Worm (Caenorhabditis elegans) whole organism, L1 larva: ENCODE measurements around the gene R148.5.

Experiments
- Y116A8C.19 ChIP-seq: sonication (generic microtip); optimal IDR thresholded peaks from 2 replicates; lab custom pipeline; 2016; ENCODE audit warnings: missing compliant biosample characterization, missing genetic modification characterization, borderline replicate concordance
- aly-2 ChIP-seq: fragments of 150-350 bp; optimal IDR thresholded peaks from 2 replicates; lab custom pipeline; 2014; ENCODE audit warnings: missing biosample characterization, missing genetic modification characterization
- blmp-1 ChIP-seq: fragments of 150-350 bp; optimal IDR thresholded peaks from 2 replicates; lab custom pipeline; 2014; ENCODE audit warnings: missing biosample characterization, missing genetic modification characterization
- ceh-90 ChIP-seq: sonication (generic microtip); optimal IDR thresholded peaks from 2 replicates; lab custom pipeline; 2016; ENCODE audit warnings: missing genetic modification characterization, missing compliant biosample characterization
- dpl-1 ChIP-seq, 3 experiments: fragments of 150-350 bp in 2 of 3; sonication (generic microtip) in 1 of 3; optimal IDR thresholded peaks; 2 replicates each; lab custom pipeline; 2014 to 2017; ENCODE audit warnings: missing biosample characterization in 3 of 3, missing genetic modification characterization in 3 of 3, missing genetic modification reagents in 3 of 3
- dsc-1 ChIP-seq: sonication (generic microtip); optimal IDR thresholded peaks from 2 replicates; lab custom pipeline; 2016; ENCODE audit warnings: mild to moderate bottlenecking, missing genetic modification characterization, missing compliant biosample characterization
- efl-1 ChIP-seq, 4 experiments: fragments of 150-350 bp; optimal IDR thresholded peaks in 3 of 4; peaks in 1 of 4; 1 replicate in 1 of 4; 2 replicates in 3 of 4; lab custom pipeline; 2014; ENCODE audit warnings: missing biosample characterization in 2 of 4, missing genetic modification characterization in 2 of 4, missing genetic modification reagents in 2 of 4
- efl-3 ChIP-seq: fragments of 200-800 bp; sonication (Bioruptor generic); optimal IDR thresholded peaks from 2 replicates; lab custom pipeline; 2018; ENCODE audit warnings: mild to moderate bottlenecking, missing genetic modification characterization, missing compliant biosample characterization
- egl-13 ChIP-seq: sonication (generic microtip); optimal IDR thresholded peaks from 2 replicates; lab custom pipeline; 2016; ENCODE audit warnings: missing genotype, missing genetic modification reagents, missing genetic modification characterization, missing compliant biosample characterization
- elt-2 ChIP-seq: sonication (generic microtip); optimal IDR thresholded peaks from 2 replicates; lab custom pipeline; 2016; ENCODE audit warnings: missing genetic modification characterization, mild to moderate bottlenecking, inconsistent platforms, missing compliant biosample characterization, missing genetic modification reagents
- elt-3 ChIP-seq, 6 experiments: fragments of 150-350 bp in 1 of 6; sonication (generic microtip); optimal IDR thresholded peaks; 2 replicates each; lab custom pipeline; 2017 to 2018; ENCODE audit warnings: missing biosample characterization in 6 of 6, missing genetic modification characterization in 6 of 6, inconsistent platforms in 1 of 6
- ets-5 ChIP-seq: fragments of 200-800 bp; sonication (Bioruptor generic); IDR thresholded peaks from 2 replicates; pipeline ENCODE4 v1.3.6; 2022; ENCODE audit warnings: missing genetic modification characterization, missing compliant biosample characterization
- fkh-10 ChIP-seq: sonication (generic microtip); optimal IDR thresholded peaks from 2 replicates; lab custom pipeline; 2017; ENCODE audit warnings: missing biosample characterization, missing genetic modification reagents, missing genetic modification characterization
- fos-1 ChIP-seq: fragments of 150-350 bp; optimal IDR thresholded peaks from 2 replicates; lab custom pipeline; 2014; ENCODE audit warnings: missing biosample characterization, missing genetic modification characterization
- hlh-17 ChIP-seq: fragments of 200-800 bp; sonication (Bioruptor generic); optimal IDR thresholded peaks from 2 replicates; lab custom pipeline; 2018; ENCODE audit warnings: missing genetic modification characterization, mild to moderate bottlenecking, missing compliant biosample characterization, moderate library complexity, borderline replicate concordance
- hlh-4 ChIP-seq: sonication (generic microtip); optimal IDR thresholded peaks from 2 replicates; lab custom pipeline; 2016; ENCODE audit warnings: mild to moderate bottlenecking, missing genetic modification characterization, missing compliant biosample characterization
- hpl-2 ChIP-seq: fragments of 150-350 bp; optimal IDR thresholded peaks from 2 replicates; lab custom pipeline; 2014; ENCODE audit warnings: missing biosample characterization, missing genetic modification reagents, missing genetic modification characterization
- irx-1 ChIP-seq: sonication (generic microtip); optimal IDR thresholded peaks from 2 replicates; lab custom pipeline; 2016; ENCODE audit warnings: missing genetic modification characterization, missing compliant biosample characterization
- jun-1 ChIP-seq: fragments of 150-350 bp; optimal IDR thresholded peaks from 2 replicates; lab custom pipeline; 2014; ENCODE audit warnings: missing biosample characterization, missing genetic modification reagents, missing genetic modification characterization
- lin-14 ChIP-seq: fragments of 200-800 bp; sonication (Bioruptor generic); optimal IDR thresholded peaks from 2 replicates; lab custom pipeline; 2018; ENCODE audit warnings: mild to moderate bottlenecking, missing genetic modification characterization, moderate library complexity, missing compliant biosample characterization
- lin-35 ChIP-seq, 2 experiments: fragments of 150-350 bp; optimal IDR thresholded peaks; 2 replicates each; lab custom pipeline; 2014; ENCODE audit warnings: missing biosample characterization in 2 of 2, missing genetic modification characterization in 2 of 2, missing genetic modification reagents in 2 of 2
- lsy-2 ChIP-seq, 2 experiments: fragments of 150-350 bp; optimal IDR thresholded peaks; 2 replicates each; lab custom pipeline; 2014; ENCODE audit warnings: missing biosample characterization in 2 of 2, missing genetic modification characterization in 2 of 2
- mab-9 ChIP-seq: fragments of 200-800 bp; sonication (Bioruptor generic); IDR thresholded peaks from 2 replicates; pipeline ENCODE4 v1.3.6; 2022; ENCODE audit warnings: missing genetic modification reagents, missing genetic modification characterization, missing compliant biosample characterization
- mep-1 ChIP-seq: fragments of 150-350 bp; optimal IDR thresholded peaks from 2 replicates; lab custom pipeline; 2014; ENCODE audit warnings: missing biosample characterization, missing genetic modification characterization
- nhr-11 ChIP-seq: fragments of 150-350 bp; optimal IDR thresholded peaks from 2 replicates; lab custom pipeline; 2014; ENCODE audit warnings: missing biosample characterization, missing genetic modification characterization
- nhr-12 ChIP-seq: sonication (generic microtip); optimal IDR thresholded peaks from 2 replicates; lab custom pipeline; 2017; ENCODE audit warnings: missing biosample characterization, missing genetic modification characterization
- nhr-20 ChIP-seq: sonication (generic microtip); optimal IDR thresholded peaks from 2 replicates; lab custom pipeline; 2016; ENCODE audit warnings: mild to moderate bottlenecking, missing genetic modification characterization, missing compliant biosample characterization
- nhr-28 ChIP-seq: fragments of 150-350 bp; optimal IDR thresholded peaks from 2 replicates; lab custom pipeline; 2014; ENCODE audit warnings: missing biosample characterization, missing genetic modification characterization
- nhr-71 ChIP-seq: sonication (generic microtip); optimal IDR thresholded peaks from 2 replicates; lab custom pipeline; 2016; ENCODE audit warnings: mild to moderate bottlenecking, missing genetic modification characterization, moderate library complexity, missing compliant biosample characterization
- nhr-84 ChIP-seq: sonication (generic microtip); optimal IDR thresholded peaks from 2 replicates; lab custom pipeline; 2017; ENCODE audit warnings: missing biosample characterization, missing genetic modification characterization
- nhr-85 ChIP-seq: sonication (generic microtip); peaks from one replicate; lab custom pipeline; 2016; ENCODE audit warnings: missing genetic modification characterization, inconsistent platforms, missing compliant biosample characterization
- nhr-90 ChIP-seq: sonication (generic microtip); optimal IDR thresholded peaks from 2 replicates; lab custom pipeline; 2016; ENCODE audit warnings: mild to moderate bottlenecking, missing genetic modification characterization, missing compliant biosample characterization; ENCODE audit not compliant: poor library complexity
- pqm-1 ChIP-seq: sonication (generic microtip); optimal IDR thresholded peaks from 3 replicates; lab custom pipeline; 2017; ENCODE audit warnings: missing biosample characterization, missing genetic modification characterization
- rnt-1 ChIP-seq: sonication (generic microtip); optimal IDR thresholded peaks from 2 replicates; lab custom pipeline; 2016; ENCODE audit warnings: mild to moderate bottlenecking, missing genetic modification characterization, moderate library complexity, missing compliant biosample characterization
- snu-23 ChIP-seq: sonication (generic microtip); optimal IDR thresholded peaks from 2 replicates; lab custom pipeline; 2016; ENCODE audit warnings: missing genetic modification characterization, missing compliant biosample characterization
- tbx-2 ChIP-seq: sonication (generic microtip); optimal IDR thresholded peaks from 2 replicates; lab custom pipeline; 2016; ENCODE audit warnings: missing genetic modification characterization, missing compliant biosample characterization
- tlp-1 ChIP-seq: fragments of 150-350 bp; optimal IDR thresholded peaks from 2 replicates; lab custom pipeline; 2014; ENCODE audit warnings: missing biosample characterization, missing genetic modification characterization
- unc-30 ChIP-seq: sonication (generic microtip); optimal IDR thresholded peaks from 2 replicates; lab custom pipeline; 2017; ENCODE audit warnings: missing biosample characterization, missing genetic modification characterization
- unc-62 ChIP-seq: fragments of 150-350 bp; optimal IDR thresholded peaks from 2 replicates; lab custom pipeline; 2014; ENCODE audit warnings: missing biosample characterization, missing genetic modification reagents, missing genetic modification characterization
- unc-98 ChIP-seq: fragments of 200-800 bp; sonication (Bioruptor generic); IDR thresholded peaks from 2 replicates; pipeline ENCODE4 v1.3.6; 2022; ENCODE audit warnings: missing genetic modification characterization, missing compliant biosample characterization
- zag-1 ChIP-seq: fragments of 150-350 bp; optimal IDR thresholded peaks from 2 replicates; lab custom pipeline; 2014; ENCODE audit warnings: missing biosample characterization, missing genetic modification characterization
- ztf-4 ChIP-seq: fragments of 150-350 bp; optimal IDR thresholded peaks from 2 replicates; lab custom pipeline; 2014; ENCODE audit warnings: missing biosample characterization, missing genetic modification characterization

The R148.5 gene

DNA sequence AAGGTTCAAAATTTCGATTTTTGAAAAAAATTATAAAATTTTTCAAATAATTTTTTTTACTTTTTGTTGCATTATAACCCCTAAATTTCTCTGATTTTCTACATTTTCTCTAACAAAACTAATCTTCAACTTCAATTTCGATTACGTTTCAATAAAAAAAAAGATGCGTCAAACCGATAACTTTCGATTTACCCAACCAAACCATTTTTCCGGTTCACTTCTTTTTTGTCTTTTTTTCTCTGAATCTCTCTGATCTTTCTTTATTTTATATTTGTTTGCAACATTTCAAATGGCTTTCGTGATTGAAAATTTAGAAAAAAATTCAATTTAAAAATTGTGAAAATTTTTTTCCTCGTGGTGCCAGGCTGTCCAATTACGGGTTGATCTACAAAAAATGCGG is 2.0 kb upstream of the R148.5 start:
- TF ChIP-seq hlh-4 (tag; lab: Kevin White, UChicago): no peak
- TF ChIP-seq rnt-1 (tag; lab: Kevin White, UChicago): no peak
- no peak for TF ChIP-seq ceh-90 (tag; lab: Kevin White, UChicago)
- TF ChIP-seq lin-14: peak; percentile 37
- peak; percentile 59 for TF ChIP-seq nhr-85
- no peak for TF ChIP-seq nhr-28 (tag; lab: Kevin White, UChicago)
- TF ChIP-seq unc-30: no peak
- TF ChIP-seq blmp-1 (tag; lab: Kevin White, UChicago): peak; percentile 85
- TF ChIP-seq mab-9 (GFP tag; lab: Robert Waterston, UW): no peak
- TF ChIP-seq zag-1 (tag; lab: Kevin White, UChicago): no peak

DNA sequence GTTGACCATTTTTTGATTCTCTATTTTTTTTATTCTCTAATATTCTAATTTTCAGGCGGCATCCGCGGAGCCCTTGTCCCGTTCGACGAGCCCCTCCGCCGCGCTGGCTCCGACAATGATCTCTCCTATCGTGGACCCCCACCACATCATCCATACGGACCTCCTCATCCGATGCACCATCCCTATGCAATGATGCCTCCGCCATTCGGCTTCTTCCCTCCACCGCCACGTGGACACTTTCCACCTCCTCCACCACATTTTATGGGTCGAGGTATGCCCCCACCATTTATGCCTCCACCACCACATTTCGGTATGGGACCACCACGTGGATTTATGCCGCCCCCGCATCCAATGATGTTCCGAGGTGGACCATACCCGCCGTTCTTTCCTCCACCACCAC is 3.8 kb downstream of the R148.5 start:
- TF ChIP-seq lin-14 (no peak), efl-1 (optimal IDR thresholded peaks at IDR 0.05; lab: Kevin White, UChicago) (no peak), efl-1 (GFP tag; optimal IDR thresholded peaks at IDR 0.05 in 1 of 2; lab: Kevin White, UChicago) (no peak), Y116A8C.19 (no peak), unc-62 (GFP tag; lab: Kevin White, UChicago) (no peak), hlh-17 (GFP tag; lab: Kevin White, UChicago) (no peak)
- TF ChIP-seq, all 84 proteins: peak for 0

DNA sequence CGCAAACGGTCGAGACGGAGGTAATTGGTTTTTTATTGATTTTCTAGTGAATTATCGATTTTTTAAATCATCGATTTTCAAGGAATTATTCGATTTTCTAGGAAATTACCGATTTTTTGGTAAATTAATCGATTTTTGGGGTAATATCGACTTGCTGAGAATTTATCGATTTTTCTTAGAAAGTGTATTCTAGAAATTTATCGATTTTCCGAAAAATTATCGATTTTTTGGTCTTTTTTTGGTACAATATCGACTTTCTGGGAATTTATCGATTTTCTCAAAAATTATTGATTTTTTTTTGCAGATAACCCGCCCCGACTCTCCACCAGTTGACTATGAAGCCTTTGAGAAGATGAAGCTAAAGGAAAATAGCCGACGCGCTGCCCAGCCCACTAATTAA is 5.1 kb downstream of the R148.5 start:
- TF ChIP-seq elt-2 (tag; lab: Kevin White, UChicago): no peak
- no peak for TF ChIP-seq ets-5
- no peak for TF ChIP-seq hpl-2 (GFP tag; lab: Kevin White, UChicago)
- TF ChIP-seq dpl-1 (GFP tag; optimal IDR thresholded peaks at IDR 0.05; lab: Kevin White, UChicago): no peak
- TF ChIP-seq lin-35 (GFP tag; optimal IDR thresholded peaks at IDR 0.05; lab: Kevin White, UChicago): no peak
- TF ChIP-seq aly-2 (tag; lab: Kevin White, UChicago): no peak
- no peak for TF ChIP-seq nhr-11 (tag; lab: Kevin White, UChicago)
- TF ChIP-seq egl-13: no peak
- no peak for TF ChIP-seq tbx-2 (tag; lab: Kevin White, UChicago)
- TF ChIP-seq nhr-84 (tag; lab: Kevin White, UChicago): no peak
- no peak for TF ChIP-seq ztf-4 (tag; lab: Kevin White, UChicago)
- TF ChIP-seq irx-1 (tag; lab: Kevin White, UChicago): no peak
- TF ChIP-seq nhr-20 (tag; lab: Kevin White, UChicago): no peak
- no peak for TF ChIP-seq nhr-12 (tag; lab: Kevin White, UChicago)
- TF ChIP-seq nhr-71 (tag; lab: Kevin White, UChicago): no peak
- TF ChIP-seq efl-1 (optimal IDR thresholded peaks at IDR 0.05; lab: Kevin White, UChicago): no peak
- TF ChIP-seq efl-1 (GFP tag; optimal IDR thresholded peaks at IDR 0.05 in 1 of 2; lab: Kevin White, UChicago): no peak

DNA sequence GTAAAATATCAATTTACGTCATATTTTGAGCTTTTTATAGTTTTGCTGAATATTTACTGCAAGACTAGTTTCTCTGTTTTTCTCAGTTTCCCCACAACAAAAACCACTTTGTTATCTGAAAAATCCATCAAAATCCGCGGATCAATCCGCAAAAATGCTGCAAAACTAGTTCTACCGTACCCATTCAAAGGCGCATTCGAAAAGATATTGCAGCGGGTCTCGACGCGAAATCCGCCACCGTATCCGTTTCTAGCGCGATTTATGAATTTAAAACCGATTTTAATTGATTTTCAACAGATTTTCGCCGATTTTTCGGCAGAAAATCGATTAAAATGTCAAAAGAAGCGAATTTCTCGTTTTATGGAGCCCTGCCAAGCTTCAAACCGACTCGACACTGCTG is 5.9 kb downstream of the R148.5 start, which contains the start of gene R148.4:
Gene R148.4 (plus strand): TSS at position 211 of the 400 bp plus-strand sequence.
- TF ChIP-seq snu-23: no peak
- TF ChIP-seq nhr-11 (tag; lab: Kevin White, UChicago): no peak
- TF ChIP-seq rnt-1 (tag; lab: Kevin White, UChicago): no peak
- no peak for TF ChIP-seq nhr-71 (tag; lab: Kevin White, UChicago)
- TF ChIP-seq lsy-2 (tag; optimal IDR thresholded peaks at IDR 0.05; lab: Kevin White, UChicago): no peak
- no peak for TF ChIP-seq jun-1 (tag; lab: Kevin White, UChicago)
- no peak for TF ChIP-seq nhr-28 (tag; lab: Kevin White, UChicago)
- no peak for TF ChIP-seq unc-98 (GFP tag; lab: Robert Waterston, UW)
- TF ChIP-seq unc-62 (GFP tag; lab: Kevin White, UChicago): no peak
- no peak for TF ChIP-seq fkh-10
- TF ChIP-seq nhr-90: no peak
- TF ChIP-seq fos-1 (tag; lab: Kevin White, UChicago): no peak
- no peak for TF ChIP-seq tlp-1 (tag; lab: Kevin White, UChicago)
- no peak for TF ChIP-seq elt-3 (tag; optimal IDR thresholded peaks at IDR 0.05; lab: Kevin White, UChicago)
- no peak for TF ChIP-seq efl-3 (GFP tag; lab: Kevin White, UChicago)
- no peak for TF ChIP-seq pqm-1 (tag; lab: Kevin White, UChicago)
- TF ChIP-seq mep-1 (tag; lab: Kevin White, UChicago): no peak
- TF ChIP-seq blmp-1 (tag; lab: Kevin White, UChicago): no peak
- no peak for TF ChIP-seq dsc-1 (tag; lab: Kevin White, UChicago)
